Worm (Caenorhabditis elegans) whole organism, midembryonic: Measurements from ENCODE around the gene Y55D9A.2.
A peak's percentile ranks its signal among the peaks of the same experiment; 100 is the strongest.

Experiments used
- T22C8.4 ChIP-seq: fragments of 200-800 bp; sonication (Bioruptor generic); IDR thresholded peaks from 2 replicates; pipeline ENCODE4 v1.3.6; 2022; ENCODE audit warnings: missing genetic modification characterization, missing compliant biosample characterization
- cog-1 ChIP-seq: sonication (generic microtip); optimal IDR thresholded peaks from 2 replicates; lab custom pipeline; 2016; ENCODE audit warnings: missing genetic modification characterization, missing compliant biosample characterization
- flt-1 ChIP-seq: fragments of 200-800 bp; sonication (Bioruptor generic); IDR thresholded peaks from 2 replicates; pipeline ENCODE4 v1.3.6; 2022; ENCODE audit warnings: missing genetic modification characterization, missing compliant biosample characterization
- klf-2 ChIP-seq: fragments of 200-800 bp; sonication (Bioruptor generic); conservative IDR thresholded peaks from 2 replicates; pipeline ENCODE4 v1.3.6; 2022; ENCODE audit warnings: missing genetic modification reagents, missing genetic modification characterization, missing compliant biosample characterization
- med-1 ChIP-seq: sonication (generic microtip); optimal IDR thresholded peaks from 2 replicates; lab custom pipeline; 2017; ENCODE audit warnings: missing genetic modification characterization, mild to moderate bottlenecking, missing compliant biosample characterization, antibody characterized with exemption, missing genetic modification reagents; ENCODE audit not compliant: insufficient read depth
- ref-1 ChIP-seq: fragments of 200-800 bp; sonication (Bioruptor generic); conservative IDR thresholded peaks from 2 replicates; pipeline ENCODE4 v1.3.6; 2022; ENCODE audit warnings: missing genetic modification reagents, missing genetic modification characterization, missing compliant biosample characterization
- tab-1 ChIP-seq: fragments of 200-800 bp; sonication (Bioruptor generic); IDR thresholded peaks from 2 replicates; pipeline ENCODE4 v1.3.6; 2022; ENCODE audit warnings: missing genetic modification characterization, missing compliant biosample characterization
- ztf-23 ChIP-seq: fragments of 200-800 bp; sonication (Bioruptor generic); IDR thresholded peaks from 2 replicates; pipeline ENCODE4 v1.3.6; 2022; ENCODE audit warnings: missing genetic modification reagents, missing genetic modification characterization, missing compliant biosample characterization
- ztf-29 ChIP-seq: fragments of 200-800 bp; sonication (Bioruptor generic); IDR thresholded peaks from 2 replicates; pipeline ENCODE4 v1.3.6; 2022; ENCODE audit warnings: missing genetic modification reagents, missing genetic modification characterization, missing compliant biosample characterization

Y55D9A.2 gene

DNA sequence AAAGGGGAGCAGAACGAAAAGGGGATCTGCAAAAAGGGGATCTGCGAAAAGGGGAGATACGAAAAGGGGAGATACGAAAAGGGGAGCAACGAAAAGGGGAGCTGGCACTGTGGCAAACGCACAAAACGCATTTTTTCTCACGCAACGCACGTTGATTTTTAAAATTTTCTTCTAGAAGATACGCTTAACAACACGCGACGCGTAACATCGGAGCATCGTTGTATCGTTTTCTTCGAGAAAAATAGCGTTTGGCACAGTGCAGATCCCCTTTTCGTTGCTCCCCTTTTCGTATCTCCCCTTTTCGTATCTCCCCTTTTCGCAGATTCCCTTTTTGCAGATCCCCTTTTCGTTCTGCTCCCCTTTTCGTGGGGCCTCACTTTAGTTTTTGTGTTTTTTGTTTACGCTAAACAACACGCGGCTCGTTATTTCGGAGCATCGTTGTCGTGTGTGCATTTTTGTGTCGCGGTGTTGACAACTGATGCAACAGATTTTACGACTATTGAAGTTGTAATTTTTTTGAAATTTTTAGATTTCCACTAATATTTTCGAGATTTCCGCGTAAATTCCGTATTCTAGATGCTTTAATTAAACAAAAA, 16.4 kb upstream of the Y55D9A.2 start:
- TF ChIP-seq ztf-23 (GFP tag; lab: Robert Waterston, UW) (0 out of 2 replicates have a peak, but pooled peaks have one; percentile 26), ref-1 (GFP tag; lab: Robert Waterston, UW) (0 out of 2 replicates have a peak, but pooled peaks have one; percentile 12)

DNA sequence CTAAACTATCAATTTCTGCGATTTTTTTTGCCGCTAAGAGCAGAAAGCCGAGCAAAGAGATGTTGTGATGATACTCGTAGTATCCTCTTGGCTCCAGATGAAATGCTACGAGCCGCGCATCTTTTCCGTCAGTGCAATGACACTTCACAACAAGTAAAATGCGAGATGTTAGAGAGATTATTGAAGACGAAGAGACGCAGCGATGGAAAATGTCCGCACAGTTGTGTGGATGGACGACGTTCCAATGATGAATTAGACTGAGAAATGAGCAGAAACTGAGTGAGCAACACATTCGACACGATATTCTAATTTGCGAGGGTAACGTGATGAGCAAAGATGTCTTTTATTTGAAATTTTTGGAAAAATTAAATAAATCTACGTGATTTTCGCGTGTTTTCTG, 15.7 kb upstream of the Y55D9A.2 start:
- no peak for TF ChIP-seq T22C8.4 (GFP tag; lab: Robert Waterston, UW)
- no peak for TF ChIP-seq tab-1
- no peak for TF ChIP-seq klf-2
- TF ChIP-seq cog-1 (tag; lab: Kevin White, UChicago): no peak
- TF ChIP-seq ztf-23 (GFP tag; lab: Robert Waterston, UW): no peak
- TF ChIP-seq ref-1 (GFP tag; lab: Robert Waterston, UW): no peak
- TF ChIP-seq flt-1 (GFP tag; lab: Robert Waterston, UW): no peak
- no peak for TF ChIP-seq med-1 (GFP tag; lab: Kevin White, UChicago)
- no peak for TF ChIP-seq ztf-29 (GFP tag; lab: Robert Waterston, UW)

DNA sequence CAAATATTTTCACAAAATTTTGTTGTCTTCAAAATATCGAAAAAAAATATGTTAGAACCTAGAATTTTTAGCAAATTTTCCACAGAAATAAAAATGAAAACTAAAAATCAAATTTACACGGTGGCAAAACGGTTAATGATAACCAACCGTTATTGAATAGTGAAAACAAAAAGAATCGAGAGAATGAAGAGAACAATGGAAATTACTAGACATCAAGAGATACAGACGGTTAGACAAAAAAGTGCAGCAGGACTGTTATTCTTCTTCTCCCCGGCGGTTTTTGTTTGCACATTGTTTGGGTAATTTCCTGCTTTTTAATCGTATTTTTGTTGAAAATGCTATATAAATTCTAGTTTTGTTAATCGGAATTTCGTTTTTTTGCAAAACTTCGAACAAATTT, 13.6 kb upstream of the Y55D9A.2 start:
- TF ChIP-seq ref-1 (GFP tag; lab: Robert Waterston, UW): no peak
- TF ChIP-seq flt-1 (GFP tag; lab: Robert Waterston, UW): no peak
- no peak for TF ChIP-seq klf-2
- TF ChIP-seq cog-1 (tag; lab: Kevin White, UChicago): no peak
- TF ChIP-seq med-1 (GFP tag; lab: Kevin White, UChicago): no peak
- TF ChIP-seq ztf-23 (GFP tag; lab: Robert Waterston, UW): no peak
- TF ChIP-seq tab-1: no peak
- no peak for TF ChIP-seq T22C8.4 (GFP tag; lab: Robert Waterston, UW)
- no peak for TF ChIP-seq ztf-29 (GFP tag; lab: Robert Waterston, UW)

DNA sequence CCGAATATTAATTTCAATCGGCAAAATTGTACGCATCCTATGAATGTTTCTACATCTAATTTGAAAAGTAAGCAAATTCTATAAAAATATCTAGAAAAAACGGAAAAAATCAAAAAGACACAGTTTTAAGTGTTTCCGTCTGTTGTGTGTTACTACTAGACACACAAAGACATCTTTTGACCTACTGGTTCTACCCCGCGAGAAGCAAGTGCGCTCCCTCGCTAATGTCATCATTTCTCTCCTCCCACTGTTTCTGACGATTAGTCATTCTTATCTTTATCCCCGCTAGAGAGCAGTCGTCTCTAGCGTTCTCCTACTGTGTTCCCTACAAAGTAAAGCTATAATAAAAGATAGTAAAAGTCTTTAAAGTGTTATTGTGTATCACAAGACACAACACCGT, 12.7 kb upstream of the Y55D9A.2 start:
- TF ChIP-seq cog-1 (tag; lab: Kevin White, UChicago): no peak
- TF ChIP-seq ztf-23 (GFP tag; lab: Robert Waterston, UW): no peak
- no peak for TF ChIP-seq med-1 (GFP tag; lab: Kevin White, UChicago)
- TF ChIP-seq T22C8.4 (GFP tag; lab: Robert Waterston, UW): no peak
- no peak for TF ChIP-seq ref-1 (GFP tag; lab: Robert Waterston, UW)
- no peak for TF ChIP-seq flt-1 (GFP tag; lab: Robert Waterston, UW)
- no peak for TF ChIP-seq klf-2
- no peak for TF ChIP-seq tab-1
- TF ChIP-seq ztf-29 (GFP tag; lab: Robert Waterston, UW): no peak

DNA sequence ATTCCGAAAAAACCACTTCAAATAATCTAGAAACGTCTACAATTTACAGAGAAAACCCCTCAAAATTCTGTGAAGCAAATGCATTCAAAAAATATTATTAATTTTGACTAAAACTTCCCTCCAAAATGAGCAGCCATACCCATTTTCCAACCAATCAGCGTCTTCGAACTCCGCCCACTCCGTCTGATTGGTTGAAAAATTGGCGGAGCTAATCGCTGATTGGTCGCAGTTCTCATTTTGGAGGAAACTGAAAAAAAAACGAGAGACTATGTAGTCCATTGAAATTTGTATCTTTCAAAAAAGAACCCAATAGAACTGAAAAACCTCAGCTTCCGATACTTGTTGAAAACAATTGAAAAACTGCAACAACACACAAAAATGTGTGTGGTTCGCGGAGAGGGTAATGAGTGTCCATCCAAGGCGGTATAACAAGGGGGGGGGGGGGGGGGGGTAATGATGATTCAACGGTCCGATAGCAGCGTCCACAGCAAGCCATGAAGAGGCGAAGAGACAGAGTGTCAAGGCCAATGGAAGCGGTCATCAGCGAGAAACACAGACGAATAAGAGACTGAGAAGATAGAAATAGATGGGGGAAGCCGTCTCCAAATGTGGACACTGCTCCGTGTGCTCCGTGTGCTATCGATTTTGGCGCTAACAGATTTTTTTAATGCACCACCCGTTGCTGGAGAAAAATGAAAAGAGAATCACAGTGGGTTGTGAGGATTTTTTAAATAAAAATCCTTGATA, 11.9 kb upstream of the Y55D9A.2 start:
- TF ChIP-seq ztf-29 (GFP tag; lab: Robert Waterston, UW) (peak; percentile 87), tab-1 (peak; percentile 13; the same call in 1 of the 2 replicates), ref-1 (GFP tag; lab: Robert Waterston, UW) (no peak), flt-1 (GFP tag; lab: Robert Waterston, UW) (peak; percentile 74), ztf-23 (GFP tag; lab: Robert Waterston, UW) (no peak)

DNA sequence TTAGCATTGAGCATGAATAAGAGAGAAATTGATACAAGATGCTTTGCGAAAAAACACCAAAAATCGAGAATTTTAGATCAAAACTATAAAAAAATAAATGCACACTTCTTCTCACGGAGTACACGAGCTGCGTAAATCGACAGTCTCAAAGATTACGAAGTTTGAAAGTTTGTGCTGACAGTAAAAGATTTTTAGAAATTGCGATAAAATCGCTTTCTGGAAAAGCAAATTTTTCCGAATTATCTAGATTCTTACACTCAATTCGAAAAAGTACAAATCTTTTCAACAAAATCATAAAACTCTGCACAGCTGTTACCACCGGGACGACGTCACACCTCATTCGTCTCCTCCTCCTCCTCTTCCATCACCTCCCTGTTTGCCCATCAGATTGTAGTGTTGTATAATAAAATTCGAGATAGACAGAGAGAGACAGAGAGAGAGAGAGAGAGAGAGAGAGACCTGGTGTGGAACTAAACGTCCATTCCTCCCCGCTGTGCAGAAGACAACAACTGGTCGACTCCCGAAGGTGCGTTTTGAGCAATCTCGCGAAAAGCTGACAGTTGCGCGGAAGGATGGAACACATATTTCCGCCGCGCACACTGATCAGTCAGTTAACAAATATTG, 10.0 kb upstream of the Y55D9A.2 start:
- TF ChIP-seq flt-1 (GFP tag; lab: Robert Waterston, UW) (0 out of 2 replicates have a peak, but pooled peaks have one; percentile 37), klf-2 (no peak), cog-1 (tag; lab: Kevin White, UChicago) (peak; percentile 30), ztf-29 (GFP tag; lab: Robert Waterston, UW) (no peak)

DNA sequence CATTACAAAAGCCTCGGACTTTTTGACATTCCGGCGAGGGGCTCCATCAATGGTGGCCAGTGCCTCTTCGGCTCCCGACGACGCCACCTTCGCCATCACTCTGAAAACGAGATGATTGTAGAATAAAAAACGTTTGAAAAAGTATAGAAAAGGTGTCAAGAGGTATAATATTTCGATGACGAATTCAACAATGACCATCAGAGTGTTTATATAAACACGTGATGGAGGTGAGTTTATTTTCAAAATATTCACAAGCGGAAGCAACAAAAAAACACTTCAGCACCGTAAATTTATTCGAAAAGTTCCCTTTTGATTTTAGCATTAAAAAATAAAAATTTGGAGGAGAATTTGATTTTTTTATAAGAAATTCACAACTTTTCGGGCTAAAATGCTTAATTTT, 9.4 kb upstream of the Y55D9A.2 start, which contains the start of gene efa-6:
Gene efa-6, minus strand, starts transcription at position 101 of the 400 bp plus-strand sequence.
- TF ChIP-seq ref-1 (GFP tag; lab: Robert Waterston, UW): no peak

DNA sequence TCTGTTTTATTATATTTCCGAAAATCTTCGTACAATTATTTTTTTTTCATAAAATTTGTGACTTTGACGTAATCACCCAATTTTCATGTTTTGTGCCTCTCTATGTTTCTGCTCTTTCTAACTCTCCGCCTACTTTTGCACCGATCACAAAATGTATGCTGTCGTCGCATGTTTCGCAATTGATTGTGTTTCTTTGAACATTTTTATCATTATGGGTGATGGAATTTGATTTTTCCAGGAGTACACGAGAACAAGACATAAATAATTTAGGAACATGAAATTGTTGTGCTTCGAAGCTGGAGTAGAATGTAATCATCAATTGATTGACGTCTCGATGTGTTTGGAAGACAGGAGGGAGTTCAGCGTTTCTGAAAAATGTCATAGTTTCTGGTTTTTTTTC, 4.3 kb downstream of the Y55D9A.2 start:
- TF ChIP-seq tab-1 (no peak), klf-2 (no peak), T22C8.4 (GFP tag; lab: Robert Waterston, UW) (no peak), ztf-29 (GFP tag; lab: Robert Waterston, UW) (no peak), ref-1 (GFP tag; lab: Robert Waterston, UW) (no peak)

DNA sequence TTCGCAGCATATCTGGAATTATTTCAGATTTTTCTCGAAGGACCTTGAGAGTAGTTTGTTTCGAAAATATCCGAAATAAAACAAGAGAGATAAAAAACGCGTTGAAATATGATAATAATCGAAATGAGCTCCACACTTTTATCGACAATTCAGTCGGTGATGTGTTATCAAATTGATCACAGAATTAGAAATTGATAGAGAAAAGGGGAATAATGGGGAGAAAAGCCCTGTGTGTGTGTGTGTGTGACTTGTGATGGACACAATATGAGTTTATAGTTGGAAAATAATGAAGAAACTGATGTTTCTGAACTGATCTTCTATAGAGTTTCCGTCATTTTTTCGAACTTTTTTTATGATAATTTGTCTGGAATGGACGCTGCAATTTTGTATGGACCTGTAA, 6.1 kb downstream of the Y55D9A.2 start, which contains the start of gene pgp-1:
Gene pgp-1, minus strand, starts transcription at position 12 of the 400 bp plus-strand sequence.
- TF ChIP-seq flt-1 (GFP tag; lab: Robert Waterston, UW): no peak
- TF ChIP-seq ztf-29 (GFP tag; lab: Robert Waterston, UW): no peak
- no peak for TF ChIP-seq tab-1
- TF ChIP-seq ztf-23 (GFP tag; lab: Robert Waterston, UW): no peak
- no peak for TF ChIP-seq cog-1 (tag; lab: Kevin White, UChicago)
- no peak for TF ChIP-seq med-1 (GFP tag; lab: Kevin White, UChicago)
- TF ChIP-seq T22C8.4 (GFP tag; lab: Robert Waterston, UW): no peak
- TF ChIP-seq klf-2: no peak
- no peak for TF ChIP-seq ref-1 (GFP tag; lab: Robert Waterston, UW)

DNA sequence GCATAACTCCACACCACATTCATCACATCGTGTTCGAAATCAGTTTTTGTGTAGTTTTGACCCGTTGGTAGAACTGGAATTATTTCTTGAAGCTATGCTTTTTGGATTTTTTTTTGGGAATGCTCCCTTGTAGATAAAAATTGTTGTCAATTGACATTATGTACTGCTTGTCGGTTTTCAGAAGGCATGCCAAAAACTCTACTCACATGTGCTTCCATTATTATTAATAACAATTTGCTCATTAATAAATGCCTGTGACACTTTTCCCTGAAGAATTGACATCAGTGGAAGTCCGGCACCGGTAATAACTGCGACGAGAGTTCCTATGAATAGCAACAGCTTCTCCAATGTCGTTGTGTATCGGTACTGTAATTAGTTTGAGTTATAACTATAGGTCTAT, 8.3 kb downstream of the Y55D9A.2 start:
- TF ChIP-seq T22C8.4 (GFP tag; lab: Robert Waterston, UW): no peak
- no peak for TF ChIP-seq klf-2
- TF ChIP-seq tab-1: no peak
- no peak for TF ChIP-seq med-1 (GFP tag; lab: Kevin White, UChicago)
- no peak for TF ChIP-seq cog-1 (tag; lab: Kevin White, UChicago)
- no peak for TF ChIP-seq ztf-29 (GFP tag; lab: Robert Waterston, UW)
- no peak for TF ChIP-seq ref-1 (GFP tag; lab: Robert Waterston, UW)
- TF ChIP-seq ztf-23 (GFP tag; lab: Robert Waterston, UW): no peak
- no peak for TF ChIP-seq flt-1 (GFP tag; lab: Robert Waterston, UW)
